Worm (Caenorhabditis elegans) whole organism, early embryonic: Measurements from ENCODE around the gene polh-1.

Experiments
- B0310.2 ChIP-seq: sonication (generic microtip); optimal IDR thresholded peaks from 2 replicates; lab custom pipeline; 2016; ENCODE audit warnings: mild to moderate bottlenecking, missing genetic modification characterization, missing compliant biosample characterization
- F13C5.2 ChIP-seq: sonication (generic microtip); optimal IDR thresholded peaks from 2 replicates; lab custom pipeline; 2017; ENCODE audit warnings: mild to moderate bottlenecking, missing genetic modification characterization, inconsistent platforms, missing compliant biosample characterization
- ama-1 ChIP-seq: fragments of 150-350 bp; optimal IDR thresholded peaks from 2 replicates; lab custom pipeline; 2014
- ceh-13 ChIP-seq: fragments of 200-800 bp; sonication (Bioruptor generic); optimal IDR thresholded peaks from 2 replicates; lab custom pipeline; 2018; ENCODE audit warnings: mild to moderate bottlenecking, missing genetic modification characterization, missing compliant biosample characterization
- ceh-36 ChIP-seq: sonication (generic microtip); optimal IDR thresholded peaks from 2 replicates; lab custom pipeline; 2016; ENCODE audit warnings: missing genetic modification characterization, inconsistent platforms, missing compliant biosample characterization
- flt-1 ChIP-seq: fragments of 200-800 bp; sonication (Bioruptor generic); IDR thresholded peaks from 2 replicates; pipeline ENCODE4 v1.3.6; 2022; ENCODE audit warnings: missing genetic modification characterization, missing compliant biosample characterization
- hmbx-1 ChIP-seq: sonication (generic microtip); optimal IDR thresholded peaks from 2 replicates; lab custom pipeline; 2016; ENCODE audit warnings: mild to moderate bottlenecking, missing genetic modification characterization, missing compliant biosample characterization
- hmg-4 ChIP-seq: fragments of 200-800 bp; sonication (Bioruptor generic); optimal IDR thresholded peaks from 2 replicates; lab custom pipeline; 2018; ENCODE audit warnings: mild to moderate bottlenecking, missing genetic modification characterization, missing compliant biosample characterization
- hnd-1 ChIP-seq: sonication (generic microtip); optimal IDR thresholded peaks from 2 replicates; lab custom pipeline; 2016; ENCODE audit warnings: missing genetic modification characterization, missing compliant biosample characterization
- pes-1 ChIP-seq: fragments of 200-800 bp; sonication (Bioruptor generic); IDR thresholded peaks from 2 replicates; pipeline ENCODE4 v1.3.6; 2022; ENCODE audit warnings: missing genetic modification reagents, missing genetic modification characterization, missing compliant biosample characterization
- scrt-1 ChIP-seq: fragments of 200-800 bp; sonication (Bioruptor generic); IDR thresholded peaks from 2 replicates; pipeline ENCODE4 v1.3.6; 2022; ENCODE audit warnings: missing genetic modification characterization, missing compliant biosample characterization
- sea-1 ChIP-seq: fragments of 200-800 bp; sonication (Bioruptor generic); conservative IDR thresholded peaks from 2 replicates; pipeline ENCODE4 v1.3.6; 2022; ENCODE audit warnings: missing genetic modification characterization, missing compliant biosample characterization
- tbx-11 ChIP-seq: fragments of 200-800 bp; sonication (Bioruptor generic); IDR thresholded peaks from 2 replicates; pipeline ENCODE4 v1.3.6; 2022; ENCODE audit warnings: missing genetic modification characterization, missing compliant biosample characterization
- tbx-37 ChIP-seq: fragments of 200-800 bp; sonication (Bioruptor generic); conservative IDR thresholded peaks from 2 replicates; pipeline ENCODE4 v1.3.6; 2022; ENCODE audit warnings: missing genetic modification reagents, missing genetic modification characterization, missing compliant biosample characterization

ce11 chrIII:1930714-1931273, 19.3 kb downstream of the polh-1 start:
- TF ChIP-seq ama-1 (lab: Kevin White, UChicago) (no peak), tbx-11 (GFP tag; lab: Robert Waterston, UW) (no peak), B0310.2 (tag; lab: Kevin White, UChicago) (no peak), pes-1 (no peak), scrt-1 (no peak), hmbx-1 (tag; lab: Kevin White, UChicago) (no peak), tbx-37 (GFP tag; lab: Robert Waterston, UW) (no peak), hmg-4 (GFP tag; lab: Kevin White, UChicago) (no peak), flt-1 (GFP tag; lab: Robert Waterston, UW) (no peak), ceh-36 (tag; lab: Kevin White, UChicago) (no peak), F13C5.2 (no peak), ceh-13 (GFP tag; lab: Kevin White, UChicago) (no peak), sea-1 (no peak), hnd-1 (tag; lab: Kevin White, UChicago) (no peak)
